Worm (Caenorhabditis elegans) whole organism, early embryonic: Measurements from ENCODE around the gene rbx-1.

ENCODE experiments used
- aly-1 ChIP-seq: sonication (generic microtip); optimal IDR thresholded peaks from 2 replicates; lab custom pipeline; 2016; ENCODE audit warnings: missing genetic modification characterization, missing compliant biosample characterization
- ama-1 ChIP-seq: fragments of 150-350 bp; optimal IDR thresholded peaks from 2 replicates; lab custom pipeline; 2014
- flt-1 ChIP-seq: fragments of 200-800 bp; sonication (Bioruptor generic); IDR thresholded peaks from 2 replicates; pipeline ENCODE4 v1.3.6; 2022; ENCODE audit warnings: missing genetic modification characterization, missing compliant biosample characterization
- hmbx-1 ChIP-seq: sonication (generic microtip); optimal IDR thresholded peaks from 2 replicates; lab custom pipeline; 2016; ENCODE audit warnings: mild to moderate bottlenecking, missing genetic modification characterization, missing compliant biosample characterization
- hmg-4 ChIP-seq: fragments of 200-800 bp; sonication (Bioruptor generic); optimal IDR thresholded peaks from 2 replicates; lab custom pipeline; 2018; ENCODE audit warnings: mild to moderate bottlenecking, missing genetic modification characterization, missing compliant biosample characterization
- scrt-1 ChIP-seq: fragments of 200-800 bp; sonication (Bioruptor generic); IDR thresholded peaks from 2 replicates; pipeline ENCODE4 v1.3.6; 2022; ENCODE audit warnings: missing genetic modification characterization, missing compliant biosample characterization
- tbx-37 ChIP-seq: fragments of 200-800 bp; sonication (Bioruptor generic); conservative IDR thresholded peaks from 2 replicates; pipeline ENCODE4 v1.3.6; 2022; ENCODE audit warnings: missing genetic modification reagents, missing genetic modification characterization, missing compliant biosample characterization

- TF ChIP-seq tbx-37 (GFP tag; lab: Robert Waterston, UW) (no peak), flt-1 (GFP tag; lab: Robert Waterston, UW) (no peak), scrt-1 (GFP tag; lab: Robert Waterston, UW) (no peak), ama-1 (no peak), aly-1 (tag; lab: Kevin White, UChicago) (no peak), hmg-4 (GFP tag; lab: Kevin White, UChicago) (no peak), hmbx-1 (tag; lab: Kevin White, UChicago) (no peak)
These were observed 41.5 kb upstream of the rbx-1 start for ce11 chrV:9731852-9732251.
